Worm (Caenorhabditis elegans): ENCODE results near the gene rsp-6.

ce11 chrIV:7815683-7816183 is 24.7 kb upstream of the rsp-6 start, which contains the start of gene cdgs-1:
- TF ChIP-seq nhr-11 (tag; optimal IDR thresholded peaks at IDR 0.05) (no peak), ztf-11 (tag; optimal IDR thresholded peaks at IDR 0.05) (no peak), aha-1 (tag; optimal IDR thresholded peaks at IDR 0.05) (no peak), unc-130 (tag; optimal IDR thresholded peaks at IDR 0.05) (no peak), snu-23 (GFP tag; optimal IDR thresholded peaks at IDR 0.05) (peak; percentile 70), snpc-4 (tag; optimal IDR thresholded peaks at IDR 0.05) (no peak), mef-2 (tag; optimal IDR thresholded peaks at IDR 0.05) (no peak), nhr-237 (tag; optimal IDR thresholded peaks at IDR 0.05) (no peak), skn-1 (tag; optimal IDR thresholded peaks at IDR 0.05) (peak; percentile 21)

All from whole organism, L1 larva.